Worm (Caenorhabditis elegans): ENCODE measurements around the gene T16G12.3.

Gene T16G12.3

ce11 chrIII:10064140-10064539 is 13.7 kb downstream of the T16G12.3 start, which contains the start of gene ekl-6:
ekl-6 (plus strand) TSS chrIII:10064404.
- TF ChIP-seq sox-2 (GFP tag; IDR thresholded peaks at IDR 0.05) (no peak), ref-2 (tag; optimal IDR thresholded peaks at IDR 0.05) (peak; percentile 76), ceh-14 (tag; optimal IDR thresholded peaks at IDR 0.05) (peak; percentile 21), zip-5 (tag; optimal IDR thresholded peaks at IDR 0.05) (peak; percentile 79), mec-3 (tag; optimal IDR thresholded peaks at IDR 0.05; ENCODE audit: borderline replicate concordance) (peak; percentile 35), ceh-2 (tag; optimal IDR thresholded peaks at IDR 0.05) (peak; percentile 90), ceh-31 (tag; optimal IDR thresholded peaks at IDR 0.05) (peak; percentile 85), ceh-30 (tag; optimal IDR thresholded peaks at IDR 0.05) (no peak), tbx-7 (tag; optimal IDR thresholded peaks at IDR 0.05) (peak; percentile 83), sdc-2 (tag; optimal IDR thresholded peaks at IDR 0.05) (peak; percentile 16), npax-4 (tag; optimal IDR thresholded peaks at IDR 0.05) (no peak), ets-4 (tag; optimal IDR thresholded peaks at IDR 0.05) (peak; percentile 74), C08G9.2 (tag; optimal IDR thresholded peaks at IDR 0.05) (peak; percentile 84), rnt-1 (tag; optimal IDR thresholded peaks at IDR 0.05) (peak; percentile 15), F13H6.1 (tag; optimal IDR thresholded peaks at IDR 0.05) (peak; percentile 40), ahr-1 (tag; optimal IDR thresholded peaks at IDR 0.05) (no peak), tbx-2 (tag; optimal IDR thresholded peaks at IDR 0.05) (peak; percentile 86), elt-2 (tag; optimal IDR thresholded peaks at IDR 0.05) (peak; percentile 53), ceh-48 (tag; optimal IDR thresholded peaks at IDR 0.05) (peak; percentile 42), hlh-8 (tag; optimal IDR thresholded peaks at IDR 0.05) (peak; percentile 61), fax-1 (tag; optimal IDR thresholded peaks at IDR 0.05) (peak; percentile 11), eyg-1 (tag; optimal IDR thresholded peaks at IDR 0.05) (no peak), unc-86 (tag; optimal IDR thresholded peaks at IDR 0.05) (peak; percentile 14), K09A11.1 (tag; optimal IDR thresholded peaks at IDR 0.05; ENCODE audit: insufficient read depth) (no peak)

DNA sequence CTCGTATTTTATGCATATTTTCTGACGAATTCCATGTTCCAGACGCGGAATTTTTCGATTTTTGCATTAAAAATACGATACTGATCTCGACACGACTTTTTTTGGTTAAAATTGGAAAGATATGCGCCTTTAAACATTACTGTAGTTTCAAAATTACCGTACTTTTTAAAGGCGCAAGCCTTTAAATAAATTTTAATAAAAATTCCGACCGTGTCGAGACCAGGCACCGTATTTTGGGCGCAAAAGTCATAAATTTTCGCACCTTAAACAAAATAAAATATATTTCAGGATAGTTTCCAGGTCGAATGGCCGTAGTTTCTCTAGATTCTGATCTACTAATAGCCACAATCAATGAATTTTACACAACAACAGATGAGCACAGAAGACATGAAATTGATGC is 18.9 kb downstream of the T16G12.3 start, which contains the start of gene T16G12.6:
Gene T16G12.6 (plus strand): TSS at position 301 of the 400 bp plus-strand sequence.
- TF ChIP-seq rnt-1 (tag; optimal IDR thresholded peaks at IDR 0.05) = no peak
- no peak for TF ChIP-seq pha-2 (tag; optimal IDR thresholded peaks at IDR 0.05)
- no peak for TF ChIP-seq hlh-8 (tag; optimal IDR thresholded peaks at IDR 0.05)

DNA sequence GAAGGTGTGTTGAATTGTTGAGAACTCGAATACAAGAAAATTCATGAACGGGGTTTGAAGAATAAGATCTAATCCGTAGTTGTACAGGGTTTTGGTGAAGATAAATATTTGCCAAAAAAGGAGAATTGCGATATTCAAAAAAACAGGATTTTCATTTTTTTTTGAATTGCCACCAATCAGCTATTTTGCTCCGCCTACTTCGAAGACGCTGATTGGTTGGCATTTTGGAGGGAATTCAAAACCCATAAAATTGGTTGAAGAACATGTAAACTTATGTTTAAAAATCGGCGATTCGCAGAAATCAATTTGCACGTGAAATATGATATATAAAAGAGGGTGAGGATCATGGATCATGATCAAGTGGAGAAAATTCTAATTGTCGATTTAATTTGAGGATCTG is 25.6 kb downstream of the T16G12.3 start:
- TF ChIP-seq pag-3 (tag; optimal IDR thresholded peaks at IDR 0.05; ENCODE audit: borderline replicate concordance) (no peak), che-1 (tag; optimal IDR thresholded peaks at IDR 0.05) (no peak), nfya-1 (tag; optimal IDR thresholded peaks at IDR 0.05) (peak; percentile 87)

ce11 chrIII:10078151-10078550 is 27.7 kb downstream of the T16G12.3 start, which contains the start of gene T16G12.9:
T16G12.9 (minus strand) TSS chrIII:10078251.
- TF ChIP-seq madf-2 (tag; optimal IDR thresholded peaks at IDR 0.05) (no peak), ref-2 (tag; optimal IDR thresholded peaks at IDR 0.05) (no peak), ztf-16 (tag; optimal IDR thresholded peaks at IDR 0.05) (no peak), ceh-2 (tag; optimal IDR thresholded peaks at IDR 0.05) (no peak), syd-9 (tag; optimal IDR thresholded peaks at IDR 0.05) (no peak), fax-1 (tag; optimal IDR thresholded peaks at IDR 0.05) (no peak), ama-1 (optimal IDR thresholded peaks at IDR 0.05) (no peak), elt-4 (tag; optimal IDR thresholded peaks at IDR 0.05) (no peak), dmd-4 (tag; optimal IDR thresholded peaks at IDR 0.05; ENCODE audit: borderline replicate concordance) (no peak), odd-2 (tag; optimal IDR thresholded peaks at IDR 0.05) (no peak), pat-9 (tag; optimal IDR thresholded peaks at IDR 0.05) (no peak), ceh-48 (tag; optimal IDR thresholded peaks at IDR 0.05) (no peak), ceh-19 (GFP tag; optimal IDR thresholded peaks at IDR 0.05) (no peak), pha-4 (tag; optimal IDR thresholded peaks at IDR 0.05) (no peak), F13H6.1 (tag; optimal IDR thresholded peaks at IDR 0.05) (no peak)
